Worm (Caenorhabditis elegans) whole organism, L2 larva: ENCODE measurements around the gene frm-8.

Experiments
- aly-2 ChIP-seq: fragments of 150-350 bp; optimal IDR thresholded peaks from 2 replicates; lab custom pipeline; 2014; ENCODE audit warnings: missing biosample characterization, missing genetic modification characterization
- elt-1 ChIP-seq: fragments of 150-350 bp; optimal IDR thresholded peaks from 2 replicates; lab custom pipeline; 2014; ENCODE audit warnings: missing biosample characterization, missing genetic modification characterization
- fos-1 ChIP-seq: fragments of 150-350 bp; optimal IDR thresholded peaks from 2 replicates; lab custom pipeline; 2014; ENCODE audit warnings: missing biosample characterization, missing genetic modification characterization
- nhr-11 ChIP-seq: fragments of 150-350 bp; optimal IDR thresholded peaks from 2 replicates; lab custom pipeline; 2014; ENCODE audit warnings: missing biosample characterization, missing genetic modification characterization
- nhr-237 ChIP-seq: fragments of 150-350 bp; optimal IDR thresholded peaks from 2 replicates; lab custom pipeline; 2014; ENCODE audit warnings: missing biosample characterization, missing genetic modification characterization
- peb-1 ChIP-seq: fragments of 150-350 bp; optimal IDR thresholded peaks from 2 replicates; lab custom pipeline; 2014; ENCODE audit warnings: missing biosample characterization, missing genetic modification characterization
- zag-1 ChIP-seq: fragments of 150-350 bp; optimal IDR thresholded peaks from 2 replicates; lab custom pipeline; 2014; ENCODE audit warnings: missing biosample characterization, missing genetic modification characterization
- ztf-4 ChIP-seq: fragments of 150-350 bp; optimal IDR thresholded peaks from 2 replicates; lab custom pipeline; 2014; ENCODE audit warnings: missing biosample characterization, missing genetic modification characterization

DNA sequence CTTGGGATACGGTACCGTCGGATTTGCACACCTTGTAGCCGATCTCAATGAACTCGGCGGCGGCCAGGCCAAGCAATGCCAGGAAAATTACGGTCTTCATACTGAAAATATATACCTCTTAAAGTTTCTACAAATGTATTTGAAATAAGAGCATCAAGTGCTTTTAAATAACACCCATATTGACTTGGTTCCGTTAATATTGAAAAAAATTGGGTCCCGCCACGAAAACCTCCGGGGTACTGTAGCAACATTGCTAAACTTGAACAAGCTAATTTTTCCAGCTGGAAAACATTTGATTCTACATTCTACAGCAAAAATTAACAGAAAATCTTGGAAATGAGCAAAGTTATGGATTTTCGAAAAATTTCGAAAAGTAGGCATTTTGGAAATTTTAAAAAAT, 19.5 kb downstream of the frm-8 start, which contains the start of gene heh-1:
- TF ChIP-seq zag-1 (tag; lab: Kevin White, UChicago) (no peak), peb-1 (tag; lab: Kevin White, UChicago) (no peak), nhr-237 (tag; lab: Kevin White, UChicago) (no peak), aly-2 (tag; lab: Kevin White, UChicago) (no peak), elt-1 (tag; lab: Kevin White, UChicago) (no peak), fos-1 (tag; lab: Kevin White, UChicago) (no peak), ztf-4 (no peak), nhr-11 (tag; lab: Kevin White, UChicago) (no peak)
